Fruit fly (Drosophila melanogaster): Measurements from ENCODE around the gene Cdc7.

Gene Cdc7

DNA sequence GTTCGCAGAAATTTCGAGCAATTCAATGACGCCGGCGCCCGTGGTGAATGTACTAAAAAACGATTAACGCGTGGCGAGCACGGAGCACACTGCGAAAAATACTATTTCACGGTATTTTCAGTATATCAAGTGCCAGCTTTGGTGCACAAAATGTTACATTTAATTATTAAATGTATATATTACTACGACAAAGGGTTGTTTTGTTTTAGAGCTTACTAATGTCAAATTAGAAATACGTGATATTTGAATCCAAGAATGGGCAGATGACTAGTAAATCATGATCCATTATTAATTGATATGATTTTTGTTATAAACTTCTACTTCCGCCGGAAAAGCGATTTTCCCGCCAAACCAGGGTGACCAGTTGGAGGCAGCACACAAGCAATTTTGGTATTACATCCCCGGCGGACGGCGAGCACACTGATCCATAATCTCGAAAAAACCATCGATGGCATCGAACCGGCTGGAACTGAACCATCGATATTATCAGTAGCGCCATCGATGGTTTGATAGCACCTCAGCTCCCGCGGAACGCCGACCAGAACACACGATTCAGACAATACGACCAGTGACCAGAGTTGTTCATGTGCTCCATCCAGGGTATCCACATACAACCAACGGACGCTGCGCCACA lies at the start of gene Cdc7, which contains the start of gene CG3226:
Gene Cdc7, plus strand, starts transcription at position 344 of the 634 bp plus-strand sequence.
Gene CG3226, minus strand, starts transcription at position 51 of the 634 bp plus-strand sequence.
- peak; percentile 39 for TF ChIP-seq cic (GFP tag; optimal IDR thresholded peaks at IDR 0.05)
- TF ChIP-seq Clk (GFP tag; optimal IDR thresholded peaks at IDR 0.05): no peak
- no peak for TF ChIP-seq cnc (optimal IDR thresholded peaks at IDR 0.05)
- TF ChIP-seq toe (GFP tag; optimal IDR thresholded peaks at IDR 0.05): peak; percentile 36
- no peak for TF ChIP-seq kay (GFP tag; ENCODE audit: borderline replicate concordance)
- peak; percentile 79 for TF ChIP-seq Mnt (GFP tag; optimal IDR thresholded peaks at IDR 0.05)
- peak; percentile 82 for TF ChIP-seq CG1620 (GFP tag; optimal IDR thresholded peaks at IDR 0.05)
- peak; percentile 52 for TF ChIP-seq ovo (GFP tag; optimal IDR thresholded peaks at IDR 0.05)
- TF ChIP-seq CG14711 (tag; optimal IDR thresholded peaks at IDR 0.05): peak; percentile 83
- no peak for TF ChIP-seq CG5204 (GFP tag; optimal IDR thresholded peaks at IDR 0.05)
- no peak for TF ChIP-seq CG12768 (GFP tag; optimal IDR thresholded peaks at IDR 0.05)
- peak; percentile 90 for TF ChIP-seq CG7101 (tag; optimal IDR thresholded peaks at IDR 0.05)
- no peak for TF ChIP-seq Hr96 (GFP tag; optimal IDR thresholded peaks at IDR 0.05)
- no peak for TF ChIP-seq CG7045 (GFP tag; optimal IDR thresholded peaks at IDR 0.05)
- TF ChIP-seq CG11617 (GFP tag; optimal IDR thresholded peaks at IDR 0.05): peak; percentile 88
- peak; percentile 3 for TF ChIP-seq CG33017 (tag; optimal IDR thresholded peaks at IDR 0.05)
- peak; percentile 80 for TF ChIP-seq Crg-1 (GFP tag; optimal IDR thresholded peaks at IDR 0.05)
- TF ChIP-seq pad (GFP tag; optimal IDR thresholded peaks at IDR 0.05): peak; percentile 74
- TF ChIP-seq bab1 (GFP tag; optimal IDR thresholded peaks at IDR 0.05): peak; percentile 91
- TF ChIP-seq tj (GFP tag; optimal IDR thresholded peaks at IDR 0.05): peak; percentile 66

- TF ChIP-seq Mnt (GFP tag; optimal IDR thresholded peaks at IDR 0.05): no peak
Measured at dm6 chrX:6604706-6605105, 49.6 kb upstream of the Cdc7 start.

dm6 chrX:6611831-6612230 lies 42.5 kb upstream of the Cdc7 start:
- no peak for TF ChIP-seq Clk (GFP tag; optimal IDR thresholded peaks at IDR 0.05)
- TF ChIP-seq pad (GFP tag; optimal IDR thresholded peaks at IDR 0.05): no peak
- TF ChIP-seq CG33017 (tag; optimal IDR thresholded peaks at IDR 0.05): no peak
- no peak for TF ChIP-seq ovo (GFP tag; optimal IDR thresholded peaks at IDR 0.05)
- TF ChIP-seq CG12768 (GFP tag; optimal IDR thresholded peaks at IDR 0.05): no peak
- TF ChIP-seq Hr96 (GFP tag; optimal IDR thresholded peaks at IDR 0.05): no peak
- TF ChIP-seq CG14711 (tag; optimal IDR thresholded peaks at IDR 0.05): no peak
- no peak for TF ChIP-seq Mnt (GFP tag; optimal IDR thresholded peaks at IDR 0.05)
- no peak for TF ChIP-seq tj (GFP tag; optimal IDR thresholded peaks at IDR 0.05)
- TF ChIP-seq CG7045 (GFP tag; optimal IDR thresholded peaks at IDR 0.05): no peak
- no peak for TF ChIP-seq cnc (optimal IDR thresholded peaks at IDR 0.05)
- no peak for TF ChIP-seq CG1620 (GFP tag; optimal IDR thresholded peaks at IDR 0.05)
- no peak for TF ChIP-seq toe (GFP tag; optimal IDR thresholded peaks at IDR 0.05)

dm6 chrX:6612509-6612908 lies 41.8 kb upstream of the Cdc7 start:
- TF ChIP-seq CG14711 (tag; optimal IDR thresholded peaks at IDR 0.05) (no peak), Hr96 (GFP tag; optimal IDR thresholded peaks at IDR 0.05) (no peak), CG7101 (tag; optimal IDR thresholded peaks at IDR 0.05) (no peak), toe (GFP tag; optimal IDR thresholded peaks at IDR 0.05) (no peak), ovo (GFP tag; optimal IDR thresholded peaks at IDR 0.05) (no peak), tj (GFP tag; optimal IDR thresholded peaks at IDR 0.05) (no peak), pad (GFP tag; optimal IDR thresholded peaks at IDR 0.05) (no peak), cnc (optimal IDR thresholded peaks at IDR 0.05) (no peak), Crg-1 (GFP tag; optimal IDR thresholded peaks at IDR 0.05) (no peak), CG12768 (GFP tag; optimal IDR thresholded peaks at IDR 0.05) (no peak), Mnt (GFP tag; optimal IDR thresholded peaks at IDR 0.05) (no peak), kay (GFP tag; ENCODE audit: borderline replicate concordance) (no peak), CG11617 (GFP tag; optimal IDR thresholded peaks at IDR 0.05) (no peak), CG7045 (GFP tag; optimal IDR thresholded peaks at IDR 0.05) (no peak), bab1 (GFP tag; optimal IDR thresholded peaks at IDR 0.05) (no peak), Clk (GFP tag; optimal IDR thresholded peaks at IDR 0.05) (no peak), cic (GFP tag; optimal IDR thresholded peaks at IDR 0.05) (no peak), CG33017 (tag; optimal IDR thresholded peaks at IDR 0.05) (no peak), CG1620 (GFP tag; optimal IDR thresholded peaks at IDR 0.05) (no peak), CG5204 (GFP tag; optimal IDR thresholded peaks at IDR 0.05) (no peak)

DNA sequence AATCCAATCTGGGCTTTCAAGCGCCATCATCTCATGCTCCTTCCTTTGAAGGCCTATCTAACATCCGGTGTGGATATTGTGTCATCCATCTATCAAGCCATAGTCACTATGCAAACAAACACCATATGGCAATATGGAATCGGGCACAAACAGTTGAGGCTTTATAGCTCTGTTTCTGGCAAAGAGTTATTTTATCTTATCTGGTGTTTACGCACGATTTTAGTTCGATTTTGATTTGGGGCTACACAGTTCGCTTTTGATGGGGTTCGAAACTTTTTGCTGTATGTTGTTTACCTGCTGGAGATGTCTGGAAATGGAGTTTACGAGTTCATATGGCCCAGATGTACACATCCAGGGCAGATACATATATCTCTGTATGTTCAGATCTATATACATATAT lies 40.8 kb upstream of the Cdc7 start:
- TF ChIP-seq CG7101 (tag; optimal IDR thresholded peaks at IDR 0.05): no peak
- no peak for TF ChIP-seq pad (GFP tag; optimal IDR thresholded peaks at IDR 0.05)
- no peak for TF ChIP-seq Hr96 (GFP tag; optimal IDR thresholded peaks at IDR 0.05)
- no peak for TF ChIP-seq kay (GFP tag; ENCODE audit: borderline replicate concordance)
- TF ChIP-seq CG1620 (GFP tag; optimal IDR thresholded peaks at IDR 0.05): no peak
- no peak for TF ChIP-seq toe (GFP tag; optimal IDR thresholded peaks at IDR 0.05)
- no peak for TF ChIP-seq CG12768 (GFP tag; optimal IDR thresholded peaks at IDR 0.05)
- TF ChIP-seq Crg-1 (GFP tag; optimal IDR thresholded peaks at IDR 0.05): no peak
- no peak for TF ChIP-seq bab1 (GFP tag; optimal IDR thresholded peaks at IDR 0.05)
- TF ChIP-seq CG7045 (GFP tag; optimal IDR thresholded peaks at IDR 0.05): no peak
- TF ChIP-seq CG33017 (tag; optimal IDR thresholded peaks at IDR 0.05): no peak
- TF ChIP-seq CG14711 (tag; optimal IDR thresholded peaks at IDR 0.05): no peak
- no peak for TF ChIP-seq CG11617 (GFP tag; optimal IDR thresholded peaks at IDR 0.05)
- TF ChIP-seq CG5204 (GFP tag; optimal IDR thresholded peaks at IDR 0.05): no peak
- no peak for TF ChIP-seq cnc (optimal IDR thresholded peaks at IDR 0.05)
- TF ChIP-seq ovo (GFP tag; optimal IDR thresholded peaks at IDR 0.05): no peak

- TF ChIP-seq toe (GFP tag; optimal IDR thresholded peaks at IDR 0.05) (no peak), cnc (optimal IDR thresholded peaks at IDR 0.05) (no peak), CG5204 (GFP tag; optimal IDR thresholded peaks at IDR 0.05) (no peak), CG7101 (tag; optimal IDR thresholded peaks at IDR 0.05) (no peak), tj (GFP tag; optimal IDR thresholded peaks at IDR 0.05) (no peak), pad (GFP tag; optimal IDR thresholded peaks at IDR 0.05) (no peak), bab1 (GFP tag; optimal IDR thresholded peaks at IDR 0.05) (no peak), Crg-1 (GFP tag; optimal IDR thresholded peaks at IDR 0.05) (no peak), Clk (GFP tag; optimal IDR thresholded peaks at IDR 0.05) (no peak)
Measured at dm6 chrX:6614266-6614665, 40.1 kb upstream of the Cdc7 start.
